Fruit fly (Drosophila melanogaster): ENCODE measurements around the gene ChLD3.

ChLD3 gene

DNA sequence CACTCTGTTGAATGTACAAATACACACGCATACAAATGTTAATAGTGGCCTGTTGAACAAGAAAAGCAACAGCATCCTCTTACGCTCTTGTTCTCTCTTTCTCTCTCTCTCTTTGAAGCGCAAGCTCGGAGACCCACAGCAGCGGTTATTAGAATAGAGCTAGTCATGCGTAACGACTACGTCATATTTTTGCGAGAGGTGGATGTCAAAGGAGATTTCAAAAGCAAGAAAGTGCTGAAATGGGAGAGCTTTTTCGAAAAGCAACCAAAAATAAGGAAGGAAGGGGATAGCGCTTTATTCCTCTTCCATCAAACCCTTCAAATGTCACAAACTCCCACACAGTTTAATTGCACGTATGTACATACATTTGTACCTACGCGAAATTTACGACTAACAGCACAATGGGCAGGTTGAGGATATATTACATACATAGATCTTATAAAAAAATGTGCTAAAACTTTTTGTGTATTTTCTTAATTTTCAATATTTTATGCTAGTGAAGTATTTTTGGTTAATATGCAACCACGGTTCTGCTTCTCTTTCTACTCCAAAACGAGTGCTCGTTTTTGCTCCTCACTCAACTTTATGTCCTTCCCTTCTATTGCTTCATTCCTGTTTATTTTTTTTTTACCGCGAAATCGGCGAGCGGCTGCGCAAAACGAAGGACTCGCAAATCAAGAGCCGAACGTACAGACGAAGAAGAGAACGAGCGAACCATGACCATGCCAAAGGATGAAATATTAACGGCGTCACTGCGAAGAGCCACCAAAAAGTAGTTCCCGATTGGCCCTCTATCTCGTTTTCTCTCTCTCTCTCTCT is 48.6 kb upstream of the ChLD3 start (continued):
- TF ChIP-seq CG11294 (GFP tag; IDR thresholded peaks at IDR 0.05) (no peak), Sox15 (GFP tag; optimal IDR thresholded peaks at IDR 0.05) (peak; percentile 2), acj6 (GFP tag; optimal IDR thresholded peaks at IDR 0.05) (peak; percentile 58), Sox102F (GFP tag; optimal IDR thresholded peaks at IDR 0.05) (peak; percentile 72), fd59A (GFP tag; optimal IDR thresholded peaks at IDR 0.05) (peak; percentile 42), CG6163 (GFP tag; IDR thresholded peaks at IDR 0.05) (peak; percentile 25; the same call in 1 of the 3 replicates), achi (GFP tag; optimal IDR thresholded peaks at IDR 0.05) (peak; percentile 43), CG8632 (GFP tag; optimal IDR thresholded peaks at IDR 0.05) (peak; percentile 52), CG6792 (GFP tag; optimal IDR thresholded peaks at IDR 0.05) (peak; percentile 20), Sox14 (GFP tag; optimal IDR thresholded peaks at IDR 0.05) (peak; percentile 73), CG11762 (GFP tag; optimal IDR thresholded peaks at IDR 0.05; ENCODE audit: insufficient read depth) (no peak), CG1621 (tag; optimal IDR thresholded peaks at IDR 0.05) (no peak), net (GFP tag; optimal IDR thresholded peaks at IDR 0.05) (peak; percentile 52), CG6808 (GFP tag; optimal IDR thresholded peaks at IDR 0.05) (peak; percentile 2), CG8119 (GFP tag; IDR thresholded peaks at IDR 0.05) (0 out of 3 replicates have a peak, but pooled peaks have one; percentile 32), Eip93F (GFP tag; optimal IDR thresholded peaks at IDR 0.05) (no peak), svp (GFP tag) (no peak), vri (GFP tag; optimal IDR thresholded peaks at IDR 0.05) (peak; percentile 58), Eip78C (GFP tag) (peak; percentile 93), CG16779 (tag; optimal IDR thresholded peaks at IDR 0.05) (peak; percentile 6), Hr38 (GFP tag; optimal IDR thresholded peaks at IDR 0.05) (no peak)

DNA sequence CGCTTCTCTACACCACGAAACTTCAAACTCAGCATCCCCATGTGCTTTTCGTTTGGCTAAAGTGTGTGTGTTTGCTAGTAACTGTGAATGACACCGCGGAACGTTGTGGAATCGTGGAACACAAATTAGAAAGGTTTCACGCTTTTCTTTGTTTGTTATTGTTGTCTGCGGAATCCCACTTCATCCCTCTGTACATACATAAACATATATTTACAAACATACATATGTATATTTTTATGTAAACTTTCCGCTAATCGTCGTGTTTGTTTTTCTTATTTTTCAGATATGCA is 48.1 kb upstream of the ChLD3 start:
- no peak for TF ChIP-seq CG6854 (GFP tag; optimal IDR thresholded peaks at IDR 0.05)
- peak; percentile 14 for TF ChIP-seq Eip93F (GFP tag; optimal IDR thresholded peaks at IDR 0.05)
- no peak for TF ChIP-seq CG9139 (GFP tag; optimal IDR thresholded peaks at IDR 0.05)
- TF ChIP-seq Blimp-1 (GFP tag; optimal IDR thresholded peaks at IDR 0.05): no peak
- peak; percentile 22 for TF ChIP-seq fkh (GFP tag; optimal IDR thresholded peaks at IDR 0.05)

DNA sequence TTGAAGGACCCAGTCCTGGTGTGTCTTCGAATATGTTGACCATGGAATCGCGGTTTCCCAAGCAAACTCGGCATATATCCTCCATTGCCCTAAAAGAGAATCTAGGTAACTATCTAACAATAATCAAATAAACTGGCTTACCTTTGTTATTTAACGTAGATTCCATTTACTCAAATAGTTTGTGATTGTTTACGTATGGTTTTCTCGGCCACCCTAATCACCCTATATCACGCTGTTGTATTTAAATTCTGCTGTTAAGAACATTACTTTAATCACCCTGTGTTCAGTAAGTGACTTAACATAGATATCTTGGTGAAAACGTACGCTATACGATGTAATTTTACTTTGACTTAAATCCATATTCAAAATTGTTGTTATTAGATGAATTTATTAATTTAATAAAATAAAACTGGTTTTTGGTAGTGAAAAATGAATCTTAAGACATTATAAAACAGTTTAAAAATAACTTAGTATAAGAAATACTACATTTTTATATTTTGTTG is 35.6 kb upstream of the ChLD3 start:
- TF ChIP-seq CG10631 (GFP tag; optimal IDR thresholded peaks at IDR 0.05) (no peak), CG7368 (GFP tag; optimal IDR thresholded peaks at IDR 0.05) (no peak), Eip78C (GFP tag) (peak; percentile 44), fkh (GFP tag; optimal IDR thresholded peaks at IDR 0.05) (peak; percentile 42)

DNA sequence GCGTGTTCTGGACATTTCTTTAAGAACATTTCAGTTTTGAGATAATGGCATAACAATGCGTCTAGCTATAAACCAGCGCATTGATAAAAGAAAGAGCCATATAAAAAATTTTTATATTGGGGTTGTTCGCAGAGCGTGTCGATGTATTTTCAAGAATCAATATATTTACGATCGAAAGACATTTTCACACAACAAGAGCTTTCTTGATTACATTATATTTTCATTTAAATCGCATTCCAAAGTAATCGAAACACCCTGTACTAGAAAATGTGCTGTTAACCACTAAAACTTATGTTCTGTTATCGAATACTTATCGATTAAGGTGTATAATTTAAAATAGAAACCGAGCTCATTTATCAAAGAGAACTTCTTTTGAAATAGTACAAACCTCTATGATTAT is 34.9 kb upstream of the ChLD3 start:
- peak; percentile 61 for TF ChIP-seq Sox14 (GFP tag; optimal IDR thresholded peaks at IDR 0.05)
- TF ChIP-seq Gug (GFP tag; IDR thresholded peaks at IDR 0.05): no peak
- peak; percentile 26 for TF ChIP-seq net (GFP tag; optimal IDR thresholded peaks at IDR 0.05)
- peak; percentile 79 for TF ChIP-seq svp (GFP tag)
- peak; percentile 24 for TF ChIP-seq cyc (GFP tag; optimal IDR thresholded peaks at IDR 0.05)
- TF ChIP-seq CG32006 (GFP tag; optimal IDR thresholded peaks at IDR 0.05): no peak
- no peak for TF ChIP-seq CG34406 (GFP tag; optimal IDR thresholded peaks at IDR 0.05)
- TF ChIP-seq Met (GFP tag; optimal IDR thresholded peaks at IDR 0.05): no peak
- peak; percentile 60 for TF ChIP-seq topi (GFP tag; optimal IDR thresholded peaks at IDR 0.05)
- TF ChIP-seq Lpt (GFP tag; optimal IDR thresholded peaks at IDR 0.05): no peak
- TF ChIP-seq dsx (GFP tag; optimal IDR thresholded peaks at IDR 0.05; ENCODE audit: poor library complexity, severe bottlenecking): peak; percentile 21
- TF ChIP-seq acj6 (GFP tag; optimal IDR thresholded peaks at IDR 0.05): peak; percentile 27
- TF ChIP-seq Eip78C (GFP tag): peak; percentile 86
- no peak for TF ChIP-seq CG10669 (GFP tag; optimal IDR thresholded peaks at IDR 0.05)
- TF ChIP-seq ss (GFP tag; optimal IDR thresholded peaks at IDR 0.05): no peak
- peak in 1 of 2 experiments; percentile 6 for TF ChIP-seq salr (GFP tag; optimal IDR thresholded peaks at IDR 0.05)
- peak; percentile 18 for TF ChIP-seq CG11902 (GFP tag; optimal IDR thresholded peaks at IDR 0.05)
- TF ChIP-seq esn (GFP tag; optimal IDR thresholded peaks at IDR 0.05): peak; percentile 64
- peak; percentile 43 for TF ChIP-seq Smox (GFP tag; optimal IDR thresholded peaks at IDR 0.05)
- peak; percentile 52 for TF ChIP-seq CG10631 (GFP tag; optimal IDR thresholded peaks at IDR 0.05)
- TF ChIP-seq Eip75B (GFP tag; optimal IDR thresholded peaks at IDR 0.05): peak; percentile 51
- TF ChIP-seq pdm3 (GFP tag; optimal IDR thresholded peaks at IDR 0.05): peak; percentile 63
- TF ChIP-seq Eip93F (GFP tag; optimal IDR thresholded peaks at IDR 0.05): no peak
- TF ChIP-seq CG6792 (GFP tag; optimal IDR thresholded peaks at IDR 0.05): peak; percentile 18
- no peak for TF ChIP-seq spab (GFP tag; optimal IDR thresholded peaks at IDR 0.05)
- TF ChIP-seq CG11762 (GFP tag; optimal IDR thresholded peaks at IDR 0.05; ENCODE audit: insufficient read depth): no peak
